Worm (Caenorhabditis elegans): ENCODE data around the gene Y46H3A.4.

Gene Y46H3A.4

DNA sequence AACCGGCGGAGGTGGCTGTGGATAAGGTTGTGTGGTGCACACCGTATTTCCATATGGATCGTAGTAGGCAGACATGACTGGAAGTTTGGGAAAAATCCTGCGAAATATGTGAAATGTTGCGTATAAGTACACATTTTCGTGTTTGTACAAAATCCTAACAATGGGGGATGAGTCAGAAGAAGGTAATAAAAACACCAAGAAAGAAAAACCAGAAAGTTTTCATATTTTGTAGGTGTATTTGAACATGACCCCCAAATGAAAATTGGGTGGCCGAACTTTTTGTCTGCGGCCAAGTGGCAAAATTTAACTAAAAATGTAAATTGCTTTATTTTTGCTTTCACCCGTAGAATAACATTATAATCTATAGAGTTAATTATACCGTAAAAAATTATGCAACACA is at the start of gene Y46H3A.4:
TSS of gene Y46H3A.4 (minus strand) at position 101 of the 400 bp plus-strand sequence.
- no peak for TF ChIP-seq tra-4 (tag; optimal IDR thresholded peaks at IDR 0.05)
- TF ChIP-seq flt-1 (GFP tag; IDR thresholded peaks at IDR 0.05) = no peak

DNA sequence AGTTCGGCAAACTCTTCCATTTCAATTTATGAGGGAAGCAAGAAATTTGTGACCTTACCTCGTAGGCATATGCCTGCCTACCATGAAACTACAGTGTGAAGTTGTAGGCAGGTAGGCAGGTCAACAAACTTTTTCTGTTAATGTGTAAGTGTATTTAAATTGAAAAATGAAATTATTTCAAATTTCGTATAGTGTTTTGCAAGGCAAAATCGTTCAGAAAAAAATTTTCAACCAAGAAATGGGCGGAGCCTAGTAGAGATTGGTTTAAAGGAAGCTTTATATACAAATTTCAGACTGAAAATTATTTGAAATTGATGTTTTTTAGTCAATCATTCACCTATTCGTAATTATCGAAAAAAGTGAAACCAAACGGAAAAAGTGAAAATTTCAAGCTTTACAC is 46.9 kb upstream of the Y46H3A.4 start:
- TF ChIP-seq scrt-1 (GFP tag; IDR thresholded peaks at IDR 0.05) = no peak
- no peak for TF ChIP-seq F13C5.2 (tag; optimal IDR thresholded peaks at IDR 0.05)
- no peak for TF ChIP-seq ceh-13 (GFP tag; optimal IDR thresholded peaks at IDR 0.05)
- no peak for TF ChIP-seq sea-1 (GFP tag; conservative IDR thresholded peaks at IDR 0.05)
- TF ChIP-seq hmbx-1 (tag; optimal IDR thresholded peaks at IDR 0.05) = no peak
- TF ChIP-seq B0310.2 (tag; optimal IDR thresholded peaks at IDR 0.05) = no peak
- TF ChIP-seq tra-4 (tag; optimal IDR thresholded peaks at IDR 0.05) = no peak
- no peak for TF ChIP-seq hnd-1 (tag; optimal IDR thresholded peaks at IDR 0.05)
- TF ChIP-seq ama-1 (optimal IDR thresholded peaks at IDR 0.05) = no peak
- TF ChIP-seq ceh-36 (tag; optimal IDR thresholded peaks at IDR 0.05) = no peak

DNA sequence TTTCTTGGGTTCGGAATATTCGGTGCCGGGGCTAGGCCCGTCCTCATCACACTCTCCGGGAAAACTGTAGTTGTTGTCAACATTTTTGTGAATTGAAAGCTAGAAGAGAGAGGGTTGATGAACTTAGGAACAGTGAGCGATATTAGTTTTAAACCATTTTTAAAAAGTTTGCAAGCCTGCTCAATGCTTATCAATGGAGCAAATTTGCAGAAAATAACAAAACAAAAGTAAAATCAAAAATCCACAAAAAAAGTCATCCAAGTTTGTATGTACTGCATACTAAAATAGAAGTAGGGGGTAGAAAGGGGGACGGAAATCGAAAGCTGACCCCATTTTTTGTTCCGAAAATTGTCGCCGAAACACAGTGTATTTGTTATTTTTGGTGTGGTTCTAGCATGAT is 45.2 kb upstream of the Y46H3A.4 start, which contains the start of gene T10B5.10:
TSS of gene T10B5.10 (minus strand) at position 101 of the 400 bp plus-strand sequence.
- TF ChIP-seq ets-7 (tag; optimal IDR thresholded peaks at IDR 0.05) (no peak), hmg-4 (GFP tag; optimal IDR thresholded peaks at IDR 0.05) (no peak), ceh-13 (GFP tag; optimal IDR thresholded peaks at IDR 0.05) (no peak), flt-1 (GFP tag; IDR thresholded peaks at IDR 0.05) (no peak), F13C5.2 (tag; optimal IDR thresholded peaks at IDR 0.05) (no peak), ceh-36 (tag; optimal IDR thresholded peaks at IDR 0.05) (no peak), tra-4 (tag; optimal IDR thresholded peaks at IDR 0.05) (no peak), B0310.2 (tag; optimal IDR thresholded peaks at IDR 0.05) (no peak), hnd-1 (tag; optimal IDR thresholded peaks at IDR 0.05) (no peak), tbx-11 (GFP tag; IDR thresholded peaks at IDR 0.05) (no peak), sea-1 (GFP tag; conservative IDR thresholded peaks at IDR 0.05) (no peak), pes-1 (GFP tag; IDR thresholded peaks at IDR 0.05) (no peak), tbx-37 (GFP tag; conservative IDR thresholded peaks at IDR 0.05) (no peak), ama-1 (optimal IDR thresholded peaks at IDR 0.05) (no peak), hmbx-1 (tag; optimal IDR thresholded peaks at IDR 0.05) (no peak)

DNA sequence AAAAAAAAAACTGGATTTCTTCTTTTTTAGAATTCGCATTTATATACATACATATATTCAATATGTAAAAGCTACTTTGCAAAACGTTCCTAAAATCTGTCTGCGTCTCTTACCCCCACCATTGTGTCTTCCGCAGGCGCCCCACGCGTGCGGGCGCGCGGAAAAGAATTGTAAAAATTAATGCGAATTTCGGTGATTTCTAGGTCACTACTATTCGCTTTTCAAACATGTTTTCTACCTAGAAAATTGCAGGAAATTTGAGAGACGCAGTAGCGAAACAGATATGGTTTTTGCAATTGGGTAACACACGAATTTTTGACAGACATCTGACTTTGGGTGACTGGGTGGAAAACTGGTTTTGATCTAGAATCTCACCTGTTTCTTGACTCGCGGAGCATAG is 44.2 kb upstream of the Y46H3A.4 start:
- TF ChIP-seq ama-1 (optimal IDR thresholded peaks at IDR 0.05) (no peak), sea-1 (GFP tag; conservative IDR thresholded peaks at IDR 0.05) (no peak), hnd-1 (tag; optimal IDR thresholded peaks at IDR 0.05) (no peak)

- TF ChIP-seq pes-1 (GFP tag; IDR thresholded peaks at IDR 0.05) = peak; percentile 45; the same call in 1 of the 2 replicates
Observed at ce11 chrV:1849992-1850391, 39.1 kb upstream of the Y46H3A.4 start.

ce11 chrV:1848590-1848989 is 37.7 kb upstream of the Y46H3A.4 start:
- TF ChIP-seq ceh-36 (tag; optimal IDR thresholded peaks at IDR 0.05) (peak; percentile 88), F13C5.2 (tag; optimal IDR thresholded peaks at IDR 0.05) (no peak), hmbx-1 (tag; optimal IDR thresholded peaks at IDR 0.05) (no peak)

DNA sequence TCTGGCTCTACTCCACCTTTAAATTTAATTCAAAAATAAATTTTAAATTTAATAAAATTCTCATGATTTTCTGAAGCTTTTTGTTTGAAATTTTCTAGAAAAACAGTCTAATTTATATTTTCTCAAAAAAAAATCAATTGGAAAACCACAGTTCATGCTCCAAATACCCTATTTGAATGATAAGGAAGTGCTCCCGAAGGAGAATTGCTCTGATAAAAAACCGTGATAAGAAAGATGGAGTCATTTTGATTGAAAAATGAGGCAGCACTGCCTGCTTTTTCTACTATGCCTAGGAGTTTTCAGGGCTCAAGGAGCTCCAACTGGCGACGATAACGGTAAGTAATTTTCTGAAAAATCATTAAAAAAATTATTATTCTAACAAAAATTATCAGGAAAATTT is 35.0 kb upstream of the Y46H3A.4 start, which contains the start of gene T10B5.7:
TSS of gene T10B5.7 (plus strand) at position 225 of the 400 bp plus-strand sequence.
- TF ChIP-seq ceh-36 (tag; optimal IDR thresholded peaks at IDR 0.05) (no peak), tbx-11 (GFP tag; IDR thresholded peaks at IDR 0.05) (no peak), hnd-1 (tag; optimal IDR thresholded peaks at IDR 0.05) (no peak)

DNA sequence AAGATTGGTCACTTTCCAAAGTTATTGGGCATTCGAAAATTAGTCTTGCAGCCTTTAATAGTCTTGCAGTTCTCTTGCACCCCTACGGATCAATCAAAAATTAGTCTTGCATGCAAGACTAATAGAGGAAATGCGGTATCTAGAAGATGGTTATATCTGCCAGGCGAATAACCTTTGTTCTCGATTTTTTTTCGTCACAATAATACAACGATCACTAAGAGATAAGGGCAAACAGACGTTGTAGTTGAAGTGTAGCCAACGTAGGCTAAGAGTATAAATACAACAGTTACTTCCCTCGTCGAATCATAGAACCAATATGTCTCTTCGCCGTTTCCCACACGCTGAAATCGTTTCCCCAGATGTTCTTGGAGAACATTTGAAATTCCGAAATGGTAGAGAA is 30.8 kb upstream of the Y46H3A.4 start, which contains the start of gene T10B5.8:
TSS of gene T10B5.8 (plus strand) at position 301 of the 400 bp plus-strand sequence.
- TF ChIP-seq sea-1 (GFP tag; conservative IDR thresholded peaks at IDR 0.05) = no peak
- no peak for TF ChIP-seq aly-1 (tag; optimal IDR thresholded peaks at IDR 0.05)
- no peak for TF ChIP-seq F13C5.2 (tag; optimal IDR thresholded peaks at IDR 0.05)
- TF ChIP-seq tbx-37 (GFP tag; conservative IDR thresholded peaks at IDR 0.05) = no peak
- TF ChIP-seq ceh-13 (GFP tag; optimal IDR thresholded peaks at IDR 0.05) = no peak
- TF ChIP-seq hmg-4 (GFP tag; optimal IDR thresholded peaks at IDR 0.05) = no peak
- TF ChIP-seq B0310.2 (tag; optimal IDR thresholded peaks at IDR 0.05) = no peak
- no peak for TF ChIP-seq flt-1 (GFP tag; IDR thresholded peaks at IDR 0.05)
- no peak for TF ChIP-seq ets-7 (tag; optimal IDR thresholded peaks at IDR 0.05)
- TF ChIP-seq tra-4 (tag; optimal IDR thresholded peaks at IDR 0.05) = no peak
- TF ChIP-seq ceh-36 (tag; optimal IDR thresholded peaks at IDR 0.05) = no peak
- no peak for TF ChIP-seq ama-1 (optimal IDR thresholded peaks at IDR 0.05)
- TF ChIP-seq hnd-1 (tag; optimal IDR thresholded peaks at IDR 0.05) = no peak
- no peak for TF ChIP-seq scrt-1 (GFP tag; IDR thresholded peaks at IDR 0.05)

DNA sequence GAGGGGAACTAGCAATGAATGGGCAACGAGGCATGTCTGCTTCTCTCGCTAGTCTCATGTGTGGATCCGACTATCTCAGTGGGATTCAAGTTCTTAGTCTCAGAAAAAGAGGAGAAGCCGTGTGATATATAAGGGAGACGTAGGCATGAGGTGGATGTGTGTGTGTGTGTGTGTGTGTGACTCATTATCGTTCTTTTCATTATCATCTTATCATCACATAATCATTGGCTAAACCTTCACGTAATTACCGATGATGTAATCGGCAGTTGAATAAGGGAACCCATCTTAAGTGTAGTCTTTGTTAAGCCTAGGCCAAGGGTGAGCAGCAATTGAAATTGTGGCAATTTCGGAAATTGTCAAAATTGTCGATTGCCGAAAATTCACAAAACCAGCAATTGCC is 19.0 kb upstream of the Y46H3A.4 start, which contains the start of gene Y32G9B.1:
TSS of gene Y32G9B.1 (minus strand) at position 101 of the 400 bp plus-strand sequence.
- TF ChIP-seq sea-1 (GFP tag; conservative IDR thresholded peaks at IDR 0.05) (no peak), pes-1 (GFP tag; IDR thresholded peaks at IDR 0.05) (no peak), hmbx-1 (tag; optimal IDR thresholded peaks at IDR 0.05) (no peak), ama-1 (optimal IDR thresholded peaks at IDR 0.05) (no peak), aly-1 (tag; optimal IDR thresholded peaks at IDR 0.05) (no peak), scrt-1 (GFP tag; IDR thresholded peaks at IDR 0.05) (no peak), ets-7 (tag; optimal IDR thresholded peaks at IDR 0.05) (no peak), tbx-37 (GFP tag; conservative IDR thresholded peaks at IDR 0.05) (no peak), B0310.2 (tag; optimal IDR thresholded peaks at IDR 0.05) (no peak), hmg-4 (GFP tag; optimal IDR thresholded peaks at IDR 0.05) (no peak), ceh-36 (tag; optimal IDR thresholded peaks at IDR 0.05) (no peak), flt-1 (GFP tag; IDR thresholded peaks at IDR 0.05) (no peak)
